Worm (Caenorhabditis elegans): ENCODE measurements around the gene K05F6.8.

DNA sequence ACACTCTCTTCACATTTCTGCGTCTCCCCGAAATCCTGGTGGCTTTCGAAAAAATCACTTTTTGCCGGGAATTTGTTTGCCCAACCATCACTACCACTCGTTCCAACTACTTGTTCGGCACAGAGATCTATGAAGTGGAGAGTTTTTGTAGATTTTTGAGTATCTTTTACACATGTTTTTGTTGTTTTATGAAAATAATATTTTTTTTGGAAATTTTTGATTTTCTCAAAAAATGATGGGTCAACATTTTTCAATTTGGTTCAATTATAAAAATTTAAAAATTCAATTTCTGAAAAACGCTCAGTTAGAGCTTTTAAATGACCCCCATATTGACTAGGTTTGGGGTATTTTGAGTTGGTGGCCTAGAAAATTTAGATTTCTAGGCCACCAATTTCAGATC is 42.0 kb downstream of the K05F6.8 start, which contains the start of gene Y51H7BR.7:
- no peak for TF ChIP-seq ztf-23 (GFP tag; IDR thresholded peaks at IDR 0.05)
- TF ChIP-seq flt-1 (GFP tag; IDR thresholded peaks at IDR 0.05), result no peak
- no peak for TF ChIP-seq ref-1 (GFP tag; conservative IDR thresholded peaks at IDR 0.05)
